Worm (Caenorhabditis elegans) whole organism, L4 larva: ENCODE results near the gene B0563.9.

Experiments used
- ZK546.5 ChIP-seq, 2 experiments: sonication (generic microtip); optimal IDR thresholded peaks; 2 replicates each; lab custom pipeline; 2017; ENCODE audit warnings: missing biosample characterization in 2 of 2, missing genetic modification characterization in 2 of 2
- egl-43 ChIP-seq: fragments of 200-800 bp; sonication (Bioruptor generic); IDR thresholded peaks from 2 replicates; pipeline ENCODE4 v1.3.6; 2022; ENCODE audit warnings: missing genetic modification reagents, missing genetic modification characterization, missing compliant biosample characterization
- mes-2 ChIP-seq: sonication (generic microtip); optimal IDR thresholded peaks from 2 replicates; lab custom pipeline; 2016; ENCODE audit warnings: missing genotype, mild to moderate bottlenecking, missing genetic modification characterization, missing compliant biosample characterization; ENCODE audit not compliant: poor library complexity, severe bottlenecking
- zfp-2 ChIP-seq: sonication (generic microtip); optimal IDR thresholded peaks from 2 replicates; lab custom pipeline; 2016; ENCODE audit warnings: mild to moderate bottlenecking, missing genetic modification characterization, missing compliant biosample characterization
- zip-2 ChIP-seq: fragments of 150-350 bp; optimal IDR thresholded peaks from 2 replicates; lab custom pipeline; 2014; ENCODE audit warnings: missing biosample characterization, missing genetic modification characterization

ce11 chrX:9191795-9192494 lies 23.6 kb downstream of the B0563.9 start, which contains the start of gene Y81B9A.1:
- no peak for TF ChIP-seq mes-2 (tag; lab: Kevin White, UChicago)
- no peak for TF ChIP-seq ZK546.5 (tag; optimal IDR thresholded peaks at IDR 0.05; lab: Kevin White, UChicago)
- TF ChIP-seq zfp-2 (tag; lab: Kevin White, UChicago), result no peak
- no peak for TF ChIP-seq zip-2 (tag; lab: Kevin White, UChicago)
- no peak for TF ChIP-seq egl-43 (GFP tag; lab: Robert Waterston, UW)
